Worm (Caenorhabditis elegans) whole organism, late embryonic: ENCODE data around the gene Y54G2A.72.
"Not testable (repeated sequence)": the region's sequence is repeated elsewhere in the genome, so short reads cannot be mapped to it uniquely, and the experiment has no call there.

Experiments
- F13H6.1 ChIP-seq: sonication (generic microtip); optimal IDR thresholded peaks from 2 replicates; lab custom pipeline; 2016; ENCODE audit warnings: missing genetic modification characterization, missing compliant biosample characterization
- ahr-1 ChIP-seq: sonication (generic microtip); optimal IDR thresholded peaks from 2 replicates; lab custom pipeline; 2016; ENCODE audit warnings: missing genetic modification characterization, missing compliant biosample characterization
- ceh-18 ChIP-seq: sonication (generic microtip); optimal IDR thresholded peaks from 2 replicates; lab custom pipeline; 2016; ENCODE audit warnings: missing genetic modification characterization, missing compliant biosample characterization
- ceh-48 ChIP-seq: sonication (generic microtip); optimal IDR thresholded peaks from 2 replicates; lab custom pipeline; 2016; ENCODE audit warnings: missing genetic modification characterization, inconsistent platforms, missing compliant biosample characterization
- pag-3 ChIP-seq: sonication (generic microtip); optimal IDR thresholded peaks from 2 replicates; lab custom pipeline; 2016; ENCODE audit warnings: missing compliant biosample characterization, missing genetic modification characterization, borderline replicate concordance
- pros-1 ChIP-seq: fragments of 150-350 bp; optimal IDR thresholded peaks from 2 replicates; lab custom pipeline; 2014; ENCODE audit warnings: missing biosample characterization, missing genetic modification reagents, missing genetic modification characterization
- rnt-1 ChIP-seq: sonication (generic microtip); optimal IDR thresholded peaks from 2 replicates; lab custom pipeline; 2016; ENCODE audit warnings: missing genetic modification characterization, missing compliant biosample characterization

DNA sequence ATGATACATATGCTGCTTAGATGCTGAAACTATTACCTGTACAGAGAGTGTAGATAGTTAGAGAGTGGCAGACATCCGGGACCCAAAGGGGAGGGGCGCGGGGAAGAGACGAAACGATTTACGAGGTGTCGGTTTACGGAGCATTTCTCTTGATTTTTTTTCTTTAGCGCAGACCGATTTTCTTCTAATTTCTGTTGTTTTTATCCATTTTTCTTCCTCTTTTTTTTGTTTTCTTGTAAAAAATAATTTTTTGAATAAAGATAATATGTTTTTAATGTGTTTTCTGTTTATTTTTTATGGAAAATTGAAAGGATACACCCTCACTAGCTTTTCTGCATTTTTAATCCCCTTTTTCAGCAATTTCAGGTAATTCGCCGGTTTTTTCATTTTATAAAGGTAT, at the start of gene Y54G2A.72:
- not testable (repeated sequence) for TF ChIP-seq pag-3; rnt-1 (tag; lab: Kevin White, UChicago); F13H6.1 (tag; lab: Kevin White, UChicago); pros-1 (tag; lab: Kevin White, UChicago); ceh-18 (tag; lab: Kevin White, UChicago); ahr-1 (tag; lab: Kevin White, UChicago); ceh-48 (tag; lab: Kevin White, UChicago)
